Worm (Caenorhabditis elegans): ENCODE data around the gene sru-6.

ce11 chrIV:9538214-9538613 lies 47.8 kb downstream of the sru-6 start:
- no peak for TF ChIP-seq tag-97 (GFP tag; IDR thresholded peaks at IDR 0.05)
- TF ChIP-seq zag-1 (tag; optimal IDR thresholded peaks at IDR 0.05), result no peak
- no peak for TF ChIP-seq zfp-3 (GFP tag; conservative IDR thresholded peaks at IDR 0.05)
- no peak for TF ChIP-seq nhr-237 (tag; optimal IDR thresholded peaks at IDR 0.05)
- TF ChIP-seq jun-1 (tag; optimal IDR thresholded peaks at IDR 0.05), result no peak
- no peak for TF ChIP-seq aly-2 (tag; optimal IDR thresholded peaks at IDR 0.05)
- TF ChIP-seq lin-15B (tag; optimal IDR thresholded peaks at IDR 0.05), result no peak
- TF ChIP-seq madf-9 (GFP tag; conservative IDR thresholded peaks at IDR 0.05), result no peak
- no peak for TF ChIP-seq gei-8 (GFP tag; optimal IDR thresholded peaks at IDR 0.05)

All from whole organism, L4 larva.